Worm (Caenorhabditis elegans): ENCODE data around the gene C18A3.11.

The C18A3.11 gene

ce11 chrII:5701485-5701884, 29.3 kb upstream of the C18A3.11 start (continued):
- TF ChIP-seq ztf-6 (GFP tag; IDR thresholded peaks at IDR 0.05) (no peak), ceh-40 (GFP tag; IDR thresholded peaks at IDR 0.05) (no peak), cebp-2 (GFP tag; IDR thresholded peaks at IDR 0.05) (no peak), attf-3 (GFP tag; conservative IDR thresholded peaks at IDR 0.05) (no peak), F49E8.2 (tag; optimal IDR thresholded peaks at IDR 0.05; ENCODE audit: insufficient read depth) (peak; percentile 64), chd-7 (tag; optimal IDR thresholded peaks at IDR 0.05) (peak; percentile 23)

DNA sequence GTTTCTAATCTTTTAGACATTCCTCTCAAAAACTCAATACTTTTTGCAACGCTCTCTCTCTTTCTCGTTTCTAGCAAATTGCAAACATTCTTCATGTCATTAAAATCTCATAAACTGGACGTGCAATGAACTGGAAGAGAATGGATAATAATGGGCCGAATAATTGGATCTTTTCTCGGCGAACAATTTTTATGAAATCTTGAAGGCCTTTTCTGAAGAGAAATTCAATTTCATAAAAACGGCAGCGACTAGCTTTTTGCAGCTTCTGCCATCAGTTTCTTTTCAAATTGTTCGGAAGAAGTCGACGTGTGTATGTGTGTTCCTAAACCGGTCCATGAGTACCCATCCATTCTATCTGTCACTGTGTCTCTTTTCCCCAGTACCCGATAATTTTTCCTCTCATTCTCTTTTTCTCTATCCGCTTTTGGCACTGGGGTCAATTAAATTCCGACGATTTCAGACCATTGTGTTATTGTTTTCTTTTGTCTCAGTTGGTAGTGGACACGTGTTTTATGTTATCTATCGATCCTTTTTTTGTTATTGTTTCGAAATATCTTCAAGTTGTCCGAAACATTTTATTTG, 28.1 kb upstream of the C18A3.11 start:
- no peak for TF ChIP-seq cebp-1 (GFP tag; IDR thresholded peaks at IDR 0.05)
- peak; percentile 28 for TF ChIP-seq cebp-1 (tag; optimal IDR thresholded peaks at IDR 0.05)
- TF ChIP-seq nhr-27 (tag; optimal IDR thresholded peaks at IDR 0.05), result no peak
- TF ChIP-seq hmg-20 (GFP tag; IDR thresholded peaks at IDR 0.05), result no peak
- no peak for TF ChIP-seq F23B12.7 (tag; optimal IDR thresholded peaks at IDR 0.05; ENCODE audit: insufficient read depth)

ce11 chrII:5704479-5704878, 26.4 kb upstream of the C18A3.11 start:
- no peak for TF ChIP-seq snpc-1.1 (tag; optimal IDR thresholded peaks at IDR 0.05; ENCODE audit: insufficient read depth)
- no peak for TF ChIP-seq F33H1.4 (GFP tag; IDR thresholded peaks at IDR 0.05)
- TF ChIP-seq egl-44 (GFP tag; IDR thresholded peaks at IDR 0.05), result no peak
- no peak for TF ChIP-seq ceh-100 (GFP tag; IDR thresholded peaks at IDR 0.05)
- no peak for TF ChIP-seq ceh-91 (GFP tag; IDR thresholded peaks at IDR 0.05)
- no peak for TF ChIP-seq madf-3 (GFP tag; IDR thresholded peaks at IDR 0.05)
- no peak for TF ChIP-seq cebp-2 (GFP tag; IDR thresholded peaks at IDR 0.05)
- TF ChIP-seq Y95B8A.8 (GFP tag; IDR thresholded peaks at IDR 0.05), result no peak
- TF ChIP-seq repo-1 (tag; optimal IDR thresholded peaks at IDR 0.05), result no peak
- TF ChIP-seq nfya-2 (GFP tag; IDR thresholded peaks at IDR 0.05), result no peak
- TF ChIP-seq sptf-2 (GFP tag; optimal IDR thresholded peaks at IDR 0.05), result no peak
- TF ChIP-seq mes-4 (tag; optimal IDR thresholded peaks at IDR 0.05), result no peak
- no peak for TF ChIP-seq ceh-27 (GFP tag; optimal IDR thresholded peaks at IDR 0.05)
- TF ChIP-seq Y79H2A.3 (GFP tag; conservative IDR thresholded peaks at IDR 0.05), result no peak

DNA sequence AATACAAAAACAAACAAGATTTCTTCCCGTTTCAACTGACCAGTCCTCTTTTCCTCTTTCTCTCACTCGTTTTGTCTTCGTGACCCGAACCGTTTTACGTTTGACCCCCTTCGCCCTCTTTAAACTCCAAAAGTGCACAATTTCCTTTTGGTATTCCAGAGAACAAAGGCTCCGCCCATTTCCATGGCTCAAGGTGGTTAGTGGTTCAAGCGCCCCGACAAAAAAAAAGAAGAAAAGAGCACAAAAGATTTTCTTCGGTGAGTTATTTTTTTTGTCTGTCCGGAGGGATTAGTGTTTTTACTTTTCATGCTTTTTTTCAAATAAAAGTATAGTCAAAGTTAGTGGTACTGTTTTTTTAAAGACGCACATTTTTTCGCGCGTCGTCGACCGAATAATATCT, 23.3 kb upstream of the C18A3.11 start, which contains the start of gene osta-2:
TSS of gene osta-2 (plus strand) at position 160 of the 400 bp plus-strand sequence.
- TF ChIP-seq nfyb-1 (GFP tag; IDR thresholded peaks at IDR 0.05) (0 out of 2 replicates have a peak, but pooled peaks have one; percentile 34), C06A6.2 (GFP tag; conservative IDR thresholded peaks at IDR 0.05) (no peak), nhr-179 (tag; optimal IDR thresholded peaks at IDR 0.05) (no peak), zim-3 (tag; optimal IDR thresholded peaks at IDR 0.05) (no peak), ets-4 (GFP tag; optimal IDR thresholded peaks at IDR 0.05) (no peak), F39B2.1 (GFP tag; IDR thresholded peaks at IDR 0.05) (no peak)

DNA sequence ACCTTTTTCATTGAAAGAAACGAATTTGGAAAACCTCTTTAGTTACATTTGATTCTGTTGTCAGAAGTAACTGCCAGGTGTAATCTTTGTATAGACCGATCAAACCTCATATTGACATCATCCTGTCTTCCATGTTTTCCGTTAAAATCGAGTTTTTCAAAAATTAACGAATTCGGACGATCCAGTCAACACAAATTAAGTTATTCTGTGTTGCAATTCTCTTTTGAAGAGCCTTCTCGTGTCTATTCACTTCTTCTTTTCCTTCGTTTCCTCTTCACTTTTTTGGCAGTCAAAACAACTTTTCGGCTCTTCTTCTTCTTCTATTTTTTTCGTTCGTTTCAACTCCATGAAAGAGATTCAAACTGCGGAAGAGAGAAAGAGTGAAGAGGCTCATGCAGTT, 22.7 kb upstream of the C18A3.11 start:
- TF ChIP-seq ztf-3 (GFP tag; optimal IDR thresholded peaks at IDR 0.05) (no peak), nhr-120 (GFP tag; IDR thresholded peaks at IDR 0.05) (no peak), F55B11.4 (tag; optimal IDR thresholded peaks at IDR 0.05; ENCODE audit: borderline replicate concordance, insufficient read depth) (no peak), nhr-90 (tag; optimal IDR thresholded peaks at IDR 0.05) (no peak), ztf-26 (tag; optimal IDR thresholded peaks at IDR 0.05) (no peak), lin-26 (GFP tag; IDR thresholded peaks at IDR 0.05) (no peak), dpl-1 (GFP tag; optimal IDR thresholded peaks at IDR 0.05) (no peak)
